Fruit fly (Drosophila melanogaster) whole organism, embryonic: ENCODE data around the gene ND-B16.6.
"Not testable (repeated sequence)": the region's sequence is repeated elsewhere in the genome, so short reads cannot be mapped to it uniquely, and the experiment has no call there.

ENCODE experiments used
- Abd-B ChIP-seq: fragments of 200-800 bp; sonication (Bioruptor generic); optimal IDR thresholded peaks from 2 replicates; lab custom pipeline; 2018; ENCODE audit warnings: missing biosample characterization, mild to moderate bottlenecking, missing genetic modification characterization, moderate library complexity
- BEAF-32 ChIP-seq: fragments of 200-800 bp; sonication (Bioruptor generic); optimal IDR thresholded peaks from 3 replicates; lab custom pipeline; 2017; ENCODE audit warnings: missing biosample characterization, missing genetic modification characterization, mild to moderate bottlenecking, moderate library complexity, missing genetic modification reagents
- CG12659 ChIP-seq: fragments of 200-800 bp; sonication (Bioruptor generic); optimal IDR thresholded peaks from 3 replicates; lab custom pipeline; 2017; ENCODE audit warnings: mild to moderate bottlenecking, missing biosample characterization, missing genetic modification reagents, missing genetic modification characterization
- CG13296 ChIP-seq: fragments of 200-800 bp; sonication (Bioruptor generic); optimal IDR thresholded peaks from 3 replicates; lab custom pipeline; 2018; ENCODE audit warnings: missing biosample characterization, mild to moderate bottlenecking, missing genetic modification characterization
- CG14014 ChIP-seq: fragments of 200-800 bp; sonication (Bioruptor generic); IDR thresholded peaks from 2 replicates; pipeline ENCODE4 v1.3.6; 2022; ENCODE audit warnings: missing biosample characterization, missing genetic modification characterization
- CG14710 ChIP-seq: fragments of 200-800 bp; sonication (Bioruptor generic); optimal IDR thresholded peaks from 3 replicates; lab custom pipeline; 2019; ENCODE audit warnings: missing biosample characterization, mild to moderate bottlenecking, missing genetic modification characterization, moderate library complexity
- CG1603 ChIP-seq: fragments of 200-800 bp; sonication (Bioruptor generic); optimal IDR thresholded peaks from 2 replicates; lab custom pipeline; 2019; ENCODE audit warnings: missing biosample characterization, mild to moderate bottlenecking, missing genetic modification characterization, moderate library complexity
- CG18011 ChIP-seq: fragments of 200-800 bp; sonication (Bioruptor generic); optimal IDR thresholded peaks from 2 replicates; lab custom pipeline; 2017; ENCODE audit warnings: missing biosample characterization, missing genetic modification characterization, mild to moderate bottlenecking, moderate library complexity, missing genotype
- CG1832 ChIP-seq: fragments of 200-800 bp; sonication (Bioruptor generic); optimal IDR thresholded peaks from 2 replicates; lab custom pipeline; 2017; ENCODE audit warnings: missing biosample characterization, mild to moderate bottlenecking, missing genetic modification characterization, inconsistent platforms
- CG2875 ChIP-seq: fragments of 200-800 bp; sonication (Bioruptor generic); optimal IDR thresholded peaks from 2 replicates; lab custom pipeline; 2017; ENCODE audit warnings: missing biosample characterization, mild to moderate bottlenecking, missing genetic modification characterization, missing genetic modification reagents
- CG31441 ChIP-seq: fragments of 200-800 bp; sonication (Bioruptor generic); IDR thresholded peaks from 2 replicates; pipeline ENCODE4 v1.3.6; 2022; ENCODE audit warnings: missing biosample characterization, missing genetic modification characterization
- CG3163 ChIP-seq: fragments of 200-800 bp; sonication (Bioruptor generic); optimal IDR thresholded peaks from 3 replicates; lab custom pipeline; 2016; ENCODE audit warnings: missing biosample characterization, missing genetic modification characterization
- CG3847 ChIP-seq: fragments of 200-800 bp; sonication (Bioruptor generic); IDR thresholded peaks from 2 replicates; pipeline ENCODE4 v1.3.6; 2022; ENCODE audit warnings: missing biosample characterization, missing genetic modification characterization
- CG3995 ChIP-seq: fragments of 200-800 bp; sonication (Bioruptor generic); optimal IDR thresholded peaks from 3 replicates; lab custom pipeline; 2016; ENCODE audit warnings: missing biosample characterization, missing genetic modification characterization
- CG4617 ChIP-seq: fragments of 200-800 bp; sonication (Bioruptor generic); optimal IDR thresholded peaks from 3 replicates; lab custom pipeline; 2016; ENCODE audit warnings: missing biosample characterization, missing genetic modification characterization, borderline replicate concordance
- CG9797 ChIP-seq: fragments of 200-800 bp; sonication (Bioruptor generic); optimal IDR thresholded peaks from 3 replicates; lab custom pipeline; 2018; ENCODE audit warnings: missing biosample characterization, mild to moderate bottlenecking, missing genetic modification characterization
- Camta ChIP-seq: fragments of 200-800 bp; sonication (Bioruptor generic); optimal IDR thresholded peaks from 2 replicates; lab custom pipeline; 2016; ENCODE audit warnings: missing biosample characterization, missing genetic modification characterization
- Doc3 ChIP-seq: fragments of 200-800 bp; sonication (Bioruptor generic); IDR thresholded peaks from 3 replicates; pipeline ENCODE4 v1.3.6; 2022; ENCODE audit warnings: missing biosample characterization, missing genetic modification characterization; ENCODE audit not compliant: partially characterized antibody
- Dp ChIP-seq: fragments of 200-800 bp; sonication (Bioruptor generic); optimal IDR thresholded peaks from 2 replicates; lab custom pipeline; 2018; ENCODE audit warnings: missing biosample characterization, mild to moderate bottlenecking, missing genetic modification characterization, moderate library complexity
- E2f2 ChIP-seq: fragments of 200-800 bp; sonication (Bioruptor generic); IDR thresholded peaks from 2 replicates; pipeline ENCODE4 v1.3.6; 2022; ENCODE audit warnings: missing biosample characterization, missing genetic modification characterization
- GATAe ChIP-seq: fragments of 200-800 bp; sonication (Bioruptor generic); conservative IDR thresholded peaks from 2 replicates; pipeline ENCODE4 v1.3.6; 2022; ENCODE audit warnings: missing biosample characterization, missing genetic modification characterization
- Hey ChIP-seq: fragments of 200-800 bp; sonication (Bioruptor generic); optimal IDR thresholded peaks from 3 replicates; lab custom pipeline; 2018; ENCODE audit warnings: missing biosample characterization, mild to moderate bottlenecking, missing genetic modification characterization
- MBD-R2 ChIP-seq: fragments of 200-800 bp; sonication (Bioruptor generic); IDR thresholded peaks from 2 replicates; pipeline ENCODE4 v1.3.6; 2022; ENCODE audit warnings: missing biosample characterization, missing genetic modification characterization
- MESR4 ChIP-seq: fragments of 200-800 bp; sonication (Bioruptor generic); optimal IDR thresholded peaks from 2 replicates; lab custom pipeline; 2018; ENCODE audit warnings: missing biosample characterization, mild to moderate bottlenecking, missing genetic modification characterization, moderate library complexity
- Pdp1 ChIP-seq, 2 experiments: fragments of 200-800 bp; sonication (Bioruptor generic); optimal IDR thresholded peaks; 3 replicates each; lab custom pipeline; 2016; ENCODE audit warnings: missing biosample characterization in 2 of 2, missing genetic modification characterization in 2 of 2, mild to moderate bottlenecking in 1 of 2, moderate library complexity in 1 of 2
- YL-1 ChIP-seq: fragments of 200-800 bp; sonication (Bioruptor generic); optimal IDR thresholded peaks from 3 replicates; lab custom pipeline; 2017; ENCODE audit warnings: missing biosample characterization, mild to moderate bottlenecking, missing genetic modification characterization
- aop ChIP-seq: fragments of 200-800 bp; sonication (Bioruptor generic); IDR thresholded peaks from 2 replicates; pipeline ENCODE4 v1.3.6; 2022; ENCODE audit warnings: missing biosample characterization, missing genetic modification characterization
- crp ChIP-seq, 2 experiments: fragments of 200-800 bp; sonication (Bioruptor generic); optimal IDR thresholded peaks; 2 replicates in 1 of 2; 3 replicates in 1 of 2; lab custom pipeline; 2017; ENCODE audit warnings: missing biosample characterization in 2 of 2, missing genetic modification characterization in 2 of 2, mild to moderate bottlenecking in 1 of 2, moderate library complexity in 1 of 2
- eve ChIP-seq, 2 experiments: fragments of >200 bp; optimal IDR thresholded peaks; 2 replicates each; lab custom pipeline; 2017; ENCODE audit warnings: missing biosample characterization in 2 of 2, missing genetic modification characterization in 2 of 2
- fd3F ChIP-seq: fragments of 200-800 bp; sonication (Bioruptor generic); optimal IDR thresholded peaks from 2 replicates; lab custom pipeline; 2018; ENCODE audit warnings: missing biosample characterization, mild to moderate bottlenecking, missing genetic modification characterization, moderate library complexity
- gfzf ChIP-seq: fragments of 200-800 bp; sonication (Bioruptor generic); optimal IDR thresholded peaks from 2 replicates; lab custom pipeline; 2016; ENCODE audit warnings: missing biosample characterization, mild to moderate bottlenecking, missing genetic modification characterization, moderate library complexity
- ham ChIP-seq: fragments of 200-800 bp; sonication (Bioruptor generic); IDR thresholded peaks from 2 replicates; pipeline ENCODE4 v1.3.6; 2022; ENCODE audit warnings: missing biosample characterization, missing genetic modification characterization
- phol ChIP-seq: fragments of 200-800 bp; sonication (Bioruptor generic); optimal IDR thresholded peaks from 3 replicates; lab custom pipeline; 2018; ENCODE audit warnings: missing biosample characterization, mild to moderate bottlenecking, missing genetic modification characterization, moderate library complexity
- pzg ChIP-seq: fragments of 200-800 bp; sonication (Bioruptor generic); optimal IDR thresholded peaks from 3 replicates; lab custom pipeline; 2018; ENCODE audit warnings: missing biosample characterization, mild to moderate bottlenecking, missing genetic modification characterization, moderate library complexity
- row ChIP-seq: fragments of 200-800 bp; sonication (Bioruptor generic); IDR thresholded peaks from 3 replicates; pipeline ENCODE4 v1.3.6; 2022; ENCODE audit warnings: missing biosample characterization, missing genetic modification characterization
- sens ChIP-seq: fragments of 200-800 bp; sonication (Bioruptor generic); peaks from one replicate; lab custom pipeline; 2016; ENCODE audit warnings: missing biosample characterization, missing genetic modification characterization
- sqz ChIP-seq: fragments of 200-800 bp; sonication (Bioruptor generic); optimal IDR thresholded peaks from 3 replicates; lab custom pipeline; 2018; ENCODE audit warnings: missing biosample characterization, mild to moderate bottlenecking, missing genetic modification characterization
- stwl ChIP-seq: fragments of 200-800 bp; sonication (Bioruptor generic); optimal IDR thresholded peaks from 3 replicates; lab custom pipeline; 2018; ENCODE audit warnings: missing biosample characterization, mild to moderate bottlenecking, missing genetic modification characterization, moderate library complexity
- tx ChIP-seq: fragments of 200-800 bp; sonication (Bioruptor generic); optimal IDR thresholded peaks from 2 replicates; lab custom pipeline; 2016; ENCODE audit warnings: missing biosample characterization, missing genetic modification characterization

Gene ND-B16.6

dm6 chrX:6350213-6350679 is at the start of gene ND-B16.6, which contains the start of gene kdn:
Gene ND-B16.6 (minus strand): TSS chrX:6350401.
Gene kdn (plus strand): TSS chrX:6350629.
- TF ChIP-seq YL-1 (GFP tag; lab: Kevin White, UChicago), result peak; percentile 66
- TF ChIP-seq CG1603 (tag; lab: Kevin White, UChicago), result peak; percentile 27
- no peak for TF ChIP-seq tx (GFP tag; lab: Kevin White, UChicago)
- TF ChIP-seq phol (tag; lab: Kevin White, UChicago), result peak; percentile 1
- TF ChIP-seq CG12659 (GFP tag; lab: Kevin White, UChicago), result peak; percentile 22
- no peak for TF ChIP-seq GATAe (GFP tag; lab: Robert Waterston, UW)
- TF ChIP-seq CG4617 (GFP tag; lab: Kevin White, UChicago), result peak; percentile 7
- TF ChIP-seq sqz, result peak; percentile 28
- 0 out of 2 replicates have a peak, but pooled peaks have one; percentile 33 for TF ChIP-seq E2f2 (GFP tag; lab: Robert Waterston, UW)
- peak; percentile 64 for TF ChIP-seq gfzf (GFP tag; lab: Kevin White, UChicago)
- TF ChIP-seq crp (GFP tag; optimal IDR thresholded peaks at IDR 0.05; lab: Kevin White, UChicago), result no peak
- peak; percentile 7 for TF ChIP-seq stwl (tag; lab: Kevin White, UChicago)
- TF ChIP-seq sens (GFP tag; lab: Kevin White, UChicago), result peak; percentile 62
- TF ChIP-seq MBD-R2 (GFP tag; lab: Robert Waterston, UW), result peak; percentile 44; the same call in 1 of the 2 replicates
- peak; percentile 89 for TF ChIP-seq MESR4 (GFP tag; lab: Kevin White, UChicago)
- peak; percentile 20 for TF ChIP-seq Dp (GFP tag; lab: Kevin White, UChicago)
- peak; percentile 22; the same call in 2 of the 3 replicates for TF ChIP-seq row (GFP tag; lab: Robert Waterston, UW)
- TF ChIP-seq Pdp1 (GFP tag; optimal IDR thresholded peaks at IDR 0.05; lab: Kevin White, UChicago), result peak in 1 of 2 experiments; percentile 96
- TF ChIP-seq Hey, result no peak
- TF ChIP-seq CG14710 (tag; lab: Kevin White, UChicago), result peak; percentile 20
- peak; percentile 46 for TF ChIP-seq BEAF-32 (GFP tag; lab: Kevin White, UChicago)
- no peak for TF ChIP-seq fd3F (GFP tag; lab: Kevin White, UChicago)
- TF ChIP-seq CG18011 (GFP tag; lab: Kevin White, UChicago), result peak; percentile 87
- peak; percentile 53 for TF ChIP-seq pzg
- peak; percentile 6; the same call in 1 of the 2 replicates for TF ChIP-seq CG3847
- no peak for TF ChIP-seq CG13296 (GFP tag; lab: Kevin White, UChicago)
- TF ChIP-seq CG31441 (GFP tag; lab: Robert Waterston, UW), result peak; percentile 34; the same call in 1 of the 2 replicates
- peak; percentile 50 for TF ChIP-seq CG9797
- TF ChIP-seq CG14014, result no peak
- TF ChIP-seq CG3995 (GFP tag; lab: Kevin White, UChicago), result peak; percentile 95
- no peak for TF ChIP-seq aop (GFP tag; lab: Robert Waterston, UW)
- TF ChIP-seq Camta (GFP tag; lab: Kevin White, UChicago), result no peak
- TF ChIP-seq eve (GFP tag; optimal IDR thresholded peaks at IDR 0.05; lab: Kevin White, UChicago), result no peak

- not testable (repeated sequence) for TF ChIP-seq CG1832 (GFP tag; lab: Kevin White, UChicago); Abd-B (GFP tag; lab: Kevin White, UChicago); CG3163
- TF ChIP-seq, all 482 proteins: peak for 0; not testable (repeated sequence) for 482
Measured at dm6 chrX:6400000-6400399, 49.8 kb upstream of the ND-B16.6 start, which contains the start of gene CG33669. Gene CG33669 (minus strand): TSS chrX:6400100.

dm6 chrX:6383920-6384319 is 33.7 kb upstream of the ND-B16.6 start, which contains the start of gene CG33664:
Gene CG33664 (plus strand): TSS chrX:6384220.
- TF ChIP-seq Doc3 (GFP tag; lab: Robert Waterston, UW); ham; CG2875 (GFP tag; lab: Kevin White, UChicago): not testable (repeated sequence)
